Worm (Caenorhabditis elegans) whole organism, L4/young adult: ENCODE data around the gene nlp-81.
A peak's percentile ranks its signal among the peaks of the same experiment; 100 is the strongest.
"Not testable (repeated sequence)": the region's sequence is repeated elsewhere in the genome, so short reads cannot be mapped to it uniquely, and the experiment has no call there.

Experiments
- W03F9.2 ChIP-seq: fragments of 150-350 bp; optimal IDR thresholded peaks from 2 replicates; lab custom pipeline; 2014; ENCODE audit warnings: missing biosample characterization, missing genetic modification characterization
- dao-5 ChIP-seq: sonication (generic microtip); optimal IDR thresholded peaks from 2 replicates; lab custom pipeline; 2016; ENCODE audit warnings: missing genotype, missing genetic modification characterization, moderate library complexity, missing compliant biosample characterization
- him-1 ChIP-seq: sonication (generic microtip); optimal IDR thresholded peaks from 2 replicates; lab custom pipeline; 2016; ENCODE audit warnings: missing genotype, missing genetic modification reagents, missing genetic modification characterization, missing compliant biosample characterization

Gene nlp-81

ce11 chrIV:3176067-3176758, at the start of gene nlp-81:
nlp-81 (minus strand) TSS chrIV:3176117.
- no peak for TF ChIP-seq W03F9.2 (tag; lab: Kevin White, UChicago)
- no peak for TF ChIP-seq dao-5 (tag; lab: Kevin White, UChicago)
- no peak for TF ChIP-seq him-1

ce11 chrIV:3222140-3222539, 46.2 kb upstream of the nlp-81 start, which contains the start of gene Y67D8A.2:
Y67D8A.2 (plus strand) TSS chrIV:3222440.
- TF ChIP-seq dao-5 (tag; lab: Kevin White, UChicago) (no peak), him-1 (no peak), W03F9.2 (tag; lab: Kevin White, UChicago) (no peak)

- no peak for TF ChIP-seq W03F9.2 (tag; lab: Kevin White, UChicago)
- TF ChIP-seq him-1: no peak
- no peak for TF ChIP-seq dao-5 (tag; lab: Kevin White, UChicago)
Observed at ce11 chrIV:3221158-3221557, 45.2 kb upstream of the nlp-81 start.

ce11 chrIV:3213426-3213825, 37.5 kb upstream of the nlp-81 start, which contains the start of gene slmp-1:
slmp-1 (plus strand) TSS chrIV:3213760.
- TF ChIP-seq him-1: no peak
- peak; percentile 58 for TF ChIP-seq W03F9.2 (tag; lab: Kevin White, UChicago)
- no peak for TF ChIP-seq dao-5 (tag; lab: Kevin White, UChicago)

- no peak for TF ChIP-seq W03F9.2 (tag; lab: Kevin White, UChicago)
- no peak for TF ChIP-seq him-1
- TF ChIP-seq dao-5 (tag; lab: Kevin White, UChicago): no peak
Observed at ce11 chrIV:3211929-3212328, 36.0 kb upstream of the nlp-81 start.

- no peak for TF ChIP-seq W03F9.2 (tag; lab: Kevin White, UChicago)
- no peak for TF ChIP-seq dao-5 (tag; lab: Kevin White, UChicago)
- TF ChIP-seq him-1: no peak
Observed at ce11 chrIV:3202111-3202510, 26.2 kb upstream of the nlp-81 start, which contains the start of the genes Y67D8B.3 and Y67D8B.5. Y67D8B.3 (minus strand) TSS chrIV:3202211. Y67D8B.5 (plus strand) TSS chrIV:3202343.

- no peak for TF ChIP-seq him-1
- TF ChIP-seq dao-5 (tag; lab: Kevin White, UChicago): no peak
- TF ChIP-seq W03F9.2 (tag; lab: Kevin White, UChicago): no peak
Observed at ce11 chrIV:3199041-3199440, 23.1 kb upstream of the nlp-81 start.

ce11 chrIV:3196367-3196766, 20.4 kb upstream of the nlp-81 start:
- TF ChIP-seq him-1 (no peak), W03F9.2 (tag; lab: Kevin White, UChicago) (no peak), dao-5 (tag; lab: Kevin White, UChicago) (no peak)

- no peak for TF ChIP-seq him-1
- no peak for TF ChIP-seq W03F9.2 (tag; lab: Kevin White, UChicago)
- no peak for TF ChIP-seq dao-5 (tag; lab: Kevin White, UChicago)
Observed at ce11 chrIV:3191466-3191865, 15.5 kb upstream of the nlp-81 start, which contains the start of gene Y67D8B.2. Y67D8B.2 (minus strand) TSS chrIV:3191566.

- TF ChIP-seq dao-5 (tag; lab: Kevin White, UChicago): no peak
- no peak for TF ChIP-seq him-1
- no peak for TF ChIP-seq W03F9.2 (tag; lab: Kevin White, UChicago)
Observed at ce11 chrIV:3182920-3183319, 7.0 kb upstream of the nlp-81 start.

- TF ChIP-seq dao-5 (tag; lab: Kevin White, UChicago); W03F9.2 (tag; lab: Kevin White, UChicago); him-1: not testable (repeated sequence)
Observed at ce11 chrIV:3172510-3172909, 3.4 kb downstream of the nlp-81 start, which contains the start of gene Y67D8B.1. Y67D8B.1 (minus strand) TSS chrIV:3172610.

ce11 chrIV:3168656-3169216, 7.2 kb downstream of the nlp-81 start:
- TF ChIP-seq dao-5 (tag; lab: Kevin White, UChicago): no peak
- TF ChIP-seq him-1: no peak
- TF ChIP-seq W03F9.2 (tag; lab: Kevin White, UChicago): no peak

ce11 chrIV:3166896-3167295, 9.0 kb downstream of the nlp-81 start:
- no peak for TF ChIP-seq him-1
- no peak for TF ChIP-seq dao-5 (tag; lab: Kevin White, UChicago)
- TF ChIP-seq W03F9.2 (tag; lab: Kevin White, UChicago): no peak

ce11 chrIV:3165365-3165764, 10.6 kb downstream of the nlp-81 start:
- TF ChIP-seq dao-5 (tag; lab: Kevin White, UChicago) (no peak), W03F9.2 (tag; lab: Kevin White, UChicago) (no peak), him-1 (no peak)
